Fruit fly (Drosophila melanogaster) whole organism, embryonic: ENCODE results near the gene Ctu2.
A peak's percentile ranks its signal among the peaks of the same experiment; 100 is the strongest.

Source experiments
- Abd-B ChIP-seq: fragments of 200-800 bp; sonication (Bioruptor generic); optimal IDR thresholded peaks from 2 replicates; lab custom pipeline; 2018; ENCODE audit warnings: missing biosample characterization, mild to moderate bottlenecking, missing genetic modification characterization, moderate library complexity
- Bgb ChIP-seq: fragments of 200-800 bp; sonication (Bioruptor generic); IDR thresholded peaks from 2 replicates; pipeline ENCODE4 v1.3.6; 2022; ENCODE audit warnings: missing biosample characterization, missing genetic modification characterization; ENCODE audit not compliant: partially characterized antibody
- Blimp-1 ChIP-seq: fragments of 200-800 bp; sonication (Bioruptor generic); optimal IDR thresholded peaks from 3 replicates; lab custom pipeline; 2018; ENCODE audit warnings: missing biosample characterization, missing genetic modification characterization, mild to moderate bottlenecking, moderate library complexity, missing genetic modification reagents
- Bteb2 ChIP-seq: fragments of 200-800 bp; sonication (Bioruptor generic); optimal IDR thresholded peaks from 2 replicates; lab custom pipeline; 2016; ENCODE audit warnings: missing biosample characterization, missing genetic modification characterization
- CG10462 ChIP-seq: fragments of 200-800 bp; sonication (Bioruptor generic); optimal IDR thresholded peaks from 2 replicates; lab custom pipeline; 2016; ENCODE audit warnings: missing biosample characterization, missing genetic modification characterization
- CG10654 ChIP-seq: fragments of 200-800 bp; sonication (Bioruptor generic); optimal IDR thresholded peaks from 2 replicates; lab custom pipeline; 2016; ENCODE audit warnings: missing biosample characterization, missing genetic modification characterization
- CG12104 ChIP-seq: fragments of 200-800 bp; sonication (Bioruptor generic); optimal IDR thresholded peaks from 3 replicates; lab custom pipeline; 2016; ENCODE audit warnings: missing biosample characterization, missing genetic modification characterization
- CG14710 ChIP-seq: fragments of 200-800 bp; sonication (Bioruptor generic); optimal IDR thresholded peaks from 3 replicates; lab custom pipeline; 2019; ENCODE audit warnings: missing biosample characterization, mild to moderate bottlenecking, missing genetic modification characterization, moderate library complexity
- CG16813 ChIP-seq: fragments of 200-800 bp; sonication (Bioruptor generic); IDR thresholded peaks from 3 replicates; pipeline ENCODE4 v1.3.6; 2022; ENCODE audit warnings: missing biosample characterization, missing genetic modification characterization; ENCODE audit not compliant: partially characterized antibody
- CG18599 ChIP-seq: fragments of 200-800 bp; sonication (Bioruptor generic); optimal IDR thresholded peaks from 3 replicates; lab custom pipeline; 2017; ENCODE audit warnings: missing biosample characterization, missing genetic modification characterization, mild to moderate bottlenecking, moderate library complexity, missing genetic modification reagents
- CG2129 ChIP-seq: fragments of 200-800 bp; sonication (Bioruptor generic); IDR thresholded peaks from 2 replicates; pipeline ENCODE4 v1.3.6; 2022; ENCODE audit warnings: missing biosample characterization, missing genetic modification characterization; ENCODE audit not compliant: partially characterized antibody
- CG2678 ChIP-seq: fragments of 200-800 bp; sonication (Bioruptor generic); optimal IDR thresholded peaks from 3 replicates; lab custom pipeline; 2019; ENCODE audit warnings: missing biosample characterization, mild to moderate bottlenecking, missing genetic modification characterization, moderate library complexity
- CG34376 ChIP-seq: fragments of 200-800 bp; sonication (Bioruptor generic); optimal IDR thresholded peaks from 2 replicates; lab custom pipeline; 2018; ENCODE audit warnings: missing biosample characterization, mild to moderate bottlenecking, missing genetic modification characterization
- CG4617 ChIP-seq: fragments of 200-800 bp; sonication (Bioruptor generic); optimal IDR thresholded peaks from 3 replicates; lab custom pipeline; 2016; ENCODE audit warnings: missing biosample characterization, missing genetic modification characterization, borderline replicate concordance
- CG6254 ChIP-seq: fragments of 200-800 bp; sonication (Bioruptor generic); optimal IDR thresholded peaks from 3 replicates; lab custom pipeline; 2017; ENCODE audit warnings: mild to moderate bottlenecking, missing biosample characterization, missing genetic modification reagents, missing genetic modification characterization
- CG6765 ChIP-seq: fragments of 200-800 bp; sonication (Bioruptor generic); optimal IDR thresholded peaks from 3 replicates; lab custom pipeline; 2017; ENCODE audit warnings: missing biosample characterization, mild to moderate bottlenecking, missing genetic modification characterization
- CG6854 ChIP-seq: fragments of 200-800 bp; sonication (Bioruptor generic); optimal IDR thresholded peaks from 3 replicates; lab custom pipeline; 2017; ENCODE audit warnings: missing biosample characterization, mild to moderate bottlenecking, missing genetic modification characterization
- CG7839 ChIP-seq: fragments of 200-800 bp; sonication (Bioruptor generic); optimal IDR thresholded peaks from 3 replicates; lab custom pipeline; 2018; ENCODE audit warnings: missing biosample characterization, mild to moderate bottlenecking, missing genetic modification characterization, moderate library complexity
- ERR ChIP-seq: fragments of 200-800 bp; sonication (Bioruptor generic); optimal IDR thresholded peaks from 2 replicates; lab custom pipeline; 2016; ENCODE audit warnings: missing biosample characterization, missing genetic modification characterization
- Gug ChIP-seq: fragments of 200-800 bp; sonication (Bioruptor generic); IDR thresholded peaks from 4 replicates; pipeline ENCODE4 v1.3.6; 2022; ENCODE audit warnings: missing biosample characterization, missing genetic modification characterization
- HmgD ChIP-seq: fragments of 200-800 bp; sonication (Bioruptor generic); optimal IDR thresholded peaks from 3 replicates; lab custom pipeline; 2016; ENCODE audit warnings: missing biosample characterization, missing genetic modification characterization
- Hr51 ChIP-seq, 2 experiments: fragments of 200-800 bp; sonication (Bioruptor generic); optimal IDR thresholded peaks; 2 replicates in 1 of 2; 3 replicates in 1 of 2; lab custom pipeline; 2016 to 2018; ENCODE audit warnings: missing biosample characterization in 2 of 2, missing genetic modification characterization in 2 of 2, mild to moderate bottlenecking in 1 of 2, moderate library complexity in 1 of 2
- NC2β ChIP-seq: fragments of 200-800 bp; sonication (Bioruptor generic); optimal IDR thresholded peaks from 2 replicates; lab custom pipeline; 2016; ENCODE audit warnings: missing biosample characterization, missing genetic modification characterization
- NFAT ChIP-seq: fragments of 200-800 bp; sonication (Bioruptor generic); IDR thresholded peaks from 2 replicates; pipeline ENCODE4 v1.3.6; 2022; ENCODE audit warnings: missing biosample characterization, missing genetic modification characterization
- Oli ChIP-seq: fragments of 200-800 bp; sonication (Bioruptor generic); optimal IDR thresholded peaks from 2 replicates; lab custom pipeline; 2018; ENCODE audit warnings: missing biosample characterization, mild to moderate bottlenecking, missing genetic modification characterization, moderate library complexity
- Sry-β ChIP-seq: fragments of 200-800 bp; sonication (Bioruptor generic); optimal IDR thresholded peaks from 2 replicates; lab custom pipeline; 2018; ENCODE audit warnings: missing biosample characterization, mild to moderate bottlenecking, missing genetic modification characterization, moderate library complexity
- Sry-δ ChIP-seq: fragments of 200-800 bp; sonication (Bioruptor generic); optimal IDR thresholded peaks from 2 replicates; lab custom pipeline; 2016; ENCODE audit warnings: missing biosample characterization, missing genetic modification characterization
- ac ChIP-seq: fragments of 200-800 bp; sonication (Bioruptor generic); optimal IDR thresholded peaks from 3 replicates; lab custom pipeline; 2017; ENCODE audit warnings: missing biosample characterization, mild to moderate bottlenecking, missing genetic modification characterization
- al ChIP-seq: fragments of 200-800 bp; sonication (Bioruptor generic); IDR thresholded peaks from 2 replicates; pipeline ENCODE4 v1.3.6; 2022; ENCODE audit warnings: missing biosample characterization, missing genetic modification characterization
- aop ChIP-seq: fragments of 200-800 bp; sonication (Bioruptor generic); IDR thresholded peaks from 2 replicates; pipeline ENCODE4 v1.3.6; 2022; ENCODE audit warnings: missing biosample characterization, missing genetic modification characterization
- ap ChIP-seq: fragments of 200-800 bp; sonication (Bioruptor generic); IDR thresholded peaks from 2 replicates; pipeline ENCODE4 v1.3.6; 2022; ENCODE audit warnings: missing biosample characterization, missing genetic modification characterization
- cg ChIP-seq: fragments of 200-800 bp; sonication (Bioruptor generic); optimal IDR thresholded peaks from 3 replicates; lab custom pipeline; 2019; ENCODE audit warnings: missing biosample characterization, mild to moderate bottlenecking, missing genetic modification characterization, moderate library complexity
- ci ChIP-seq: fragments of 200-800 bp; sonication (Bioruptor generic); IDR thresholded peaks from 3 replicates; pipeline ENCODE4 v1.3.6; 2022; ENCODE audit warnings: missing biosample characterization, missing genetic modification characterization
- crc ChIP-seq: fragments of 200-800 bp; sonication (Bioruptor generic); optimal IDR thresholded peaks from 2 replicates; lab custom pipeline; 2016; ENCODE audit warnings: missing biosample characterization, missing genetic modification characterization
- ems ChIP-seq: fragments of 200-800 bp; sonication (Bioruptor generic); optimal IDR thresholded peaks from 3 replicates; lab custom pipeline; 2016; ENCODE audit warnings: missing biosample characterization, missing genetic modification characterization
- eyg ChIP-seq: fragments of 200-800 bp; sonication (Bioruptor generic); optimal IDR thresholded peaks from 3 replicates; lab custom pipeline; 2016; ENCODE audit warnings: missing biosample characterization, missing genetic modification characterization
- fu2 ChIP-seq: fragments of 200-800 bp; sonication (Bioruptor generic); optimal IDR thresholded peaks from 2 replicates; lab custom pipeline; 2016; ENCODE audit warnings: missing biosample characterization, missing genetic modification characterization
- gem ChIP-seq: fragments of 200-800 bp; sonication (Bioruptor generic); optimal IDR thresholded peaks from 2 replicates; lab custom pipeline; 2019; ENCODE audit warnings: missing biosample characterization, mild to moderate bottlenecking, missing genetic modification characterization, moderate library complexity
- ham ChIP-seq: fragments of 200-800 bp; sonication (Bioruptor generic); IDR thresholded peaks from 2 replicates; pipeline ENCODE4 v1.3.6; 2022; ENCODE audit warnings: missing biosample characterization, missing genetic modification characterization
- mld ChIP-seq: fragments of 200-800 bp; sonication (Bioruptor generic); IDR thresholded peaks from 3 replicates; pipeline ENCODE4 v1.3.6; 2022; ENCODE audit warnings: missing biosample characterization, missing genetic modification characterization; ENCODE audit not compliant: partially characterized antibody
- odd ChIP-seq: fragments of 200-800 bp; sonication (Bioruptor generic); optimal IDR thresholded peaks from 2 replicates; lab custom pipeline; 2017; ENCODE audit warnings: missing biosample characterization, mild to moderate bottlenecking, missing genetic modification characterization
- peb ChIP-seq: fragments of 200-800 bp; sonication (Bioruptor generic); IDR thresholded peaks from 2 replicates; pipeline ENCODE4 v1.3.6; 2022; ENCODE audit warnings: missing biosample characterization, missing genetic modification characterization
- pita ChIP-seq: fragments of 200-800 bp; sonication (Bioruptor generic); optimal IDR thresholded peaks from 2 replicates; lab custom pipeline; 2017; ENCODE audit warnings: missing biosample characterization, mild to moderate bottlenecking, missing genetic modification characterization
- pnt ChIP-seq: fragments of 200-800 bp; sonication (Bioruptor generic); optimal IDR thresholded peaks from 3 replicates; lab custom pipeline; 2016; ENCODE audit warnings: missing biosample characterization, missing genetic modification characterization
- ranshi ChIP-seq: fragments of 200-800 bp; sonication (Bioruptor generic); IDR thresholded peaks from 2 replicates; pipeline ENCODE4 v1.3.6; 2022; ENCODE audit warnings: missing biosample characterization, missing genetic modification characterization
- sens ChIP-seq: fragments of 200-800 bp; sonication (Bioruptor generic); peaks from one replicate; lab custom pipeline; 2016; ENCODE audit warnings: missing biosample characterization, missing genetic modification characterization
- shn ChIP-seq: fragments of 200-800 bp; sonication (Bioruptor generic); optimal IDR thresholded peaks from 3 replicates; lab custom pipeline; 2016; ENCODE audit warnings: missing biosample characterization, missing genetic modification characterization
- trh ChIP-seq: fragments of 200-800 bp; sonication (Bioruptor generic); optimal IDR thresholded peaks from 2 replicates; lab custom pipeline; 2016; ENCODE audit warnings: missing biosample characterization, missing genetic modification characterization
- wdn ChIP-seq: fragments of 200-800 bp; sonication (Bioruptor generic); IDR thresholded peaks from 2 replicates; pipeline ENCODE4 v1.3.6; 2022; ENCODE audit warnings: missing biosample characterization, missing genetic modification characterization
- yki ChIP-seq: fragments of >200 bp; optimal IDR thresholded peaks from 3 replicates; lab custom pipeline; 2018
- z ChIP-seq: fragments of 200-800 bp; sonication (Bioruptor generic); IDR thresholded peaks from 3 replicates; pipeline ENCODE4 v1.3.6; 2022; ENCODE audit warnings: missing biosample characterization, missing genetic modification characterization
- zf30C ChIP-seq: fragments of 200-800 bp; sonication (Bioruptor generic); optimal IDR thresholded peaks from 3 replicates; lab custom pipeline; 2018; ENCODE audit warnings: missing biosample characterization, mild to moderate bottlenecking, missing genetic modification characterization

Ctu2 gene

DNA sequence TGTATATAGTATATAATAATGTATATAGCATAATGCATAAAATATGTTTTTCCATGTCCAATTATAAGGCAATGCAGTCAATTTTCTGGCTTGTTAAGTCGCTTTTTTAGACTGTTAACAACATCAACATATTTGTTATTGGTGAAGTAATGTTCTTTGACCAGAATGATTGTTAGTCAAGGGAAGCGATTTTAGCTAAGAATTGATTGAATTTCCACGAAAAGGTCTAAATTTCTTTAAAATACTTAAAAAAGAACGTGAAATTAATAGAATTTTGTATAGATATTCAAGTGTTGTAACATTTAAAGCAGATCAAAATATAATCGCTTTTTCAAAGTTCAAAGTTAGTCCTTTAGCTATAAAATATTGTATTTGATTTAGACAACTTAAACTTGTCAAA, 29.6 kb downstream of the Ctu2 start (continued):
- no peak for TF ChIP-seq CG16813
- no peak for TF ChIP-seq Sry-β (GFP tag; lab: Kevin White, UChicago)
- TF ChIP-seq CG2129 (GFP tag; lab: Robert Waterston, UW): no peak
- no peak for TF ChIP-seq CG6854 (GFP tag; lab: Kevin White, UChicago)
- TF ChIP-seq Gug (GFP tag; lab: Robert Waterston, UW): no peak
- TF ChIP-seq Oli: peak; percentile 41
- TF ChIP-seq CG10462 (GFP tag; lab: Kevin White, UChicago): no peak
- no peak for TF ChIP-seq ci
- TF ChIP-seq ap (GFP tag; lab: Robert Waterston, UW): no peak
- no peak for TF ChIP-seq ac (GFP tag; lab: Kevin White, UChicago)
- no peak for TF ChIP-seq shn (GFP tag; lab: Kevin White, UChicago)
- no peak for TF ChIP-seq z
- TF ChIP-seq CG34376: no peak
- TF ChIP-seq Bteb2 (GFP tag; lab: Kevin White, UChicago): no peak
- TF ChIP-seq peb (GFP tag; lab: Robert Waterston, UW): no peak
- no peak for TF ChIP-seq ems (GFP tag; lab: Kevin White, UChicago)
- TF ChIP-seq eyg (GFP tag; lab: Kevin White, UChicago): no peak
- no peak for TF ChIP-seq aop
- no peak for TF ChIP-seq ham (GFP tag; lab: Robert Waterston, UW)
- TF ChIP-seq HmgD (GFP tag; lab: Kevin White, UChicago): no peak
- no peak for TF ChIP-seq Bgb (GFP tag; lab: Robert Waterston, UW)
- TF ChIP-seq CG7839 (tag; lab: Kevin White, UChicago): peak; percentile 23
- TF ChIP-seq sens (GFP tag; lab: Kevin White, UChicago): peak; percentile 18
- no peak for TF ChIP-seq yki (lab: Kevin White, UChicago)
- TF ChIP-seq mld (GFP tag; lab: Robert Waterston, UW): no peak
- TF ChIP-seq NC2β (GFP tag; lab: Kevin White, UChicago): no peak
- TF ChIP-seq CG2678 (tag; lab: Kevin White, UChicago): peak; percentile 44
- TF ChIP-seq CG12104: no peak
- peak; percentile 8 for TF ChIP-seq CG14710
- TF ChIP-seq pita (GFP tag; lab: Kevin White, UChicago): no peak
- no peak for TF ChIP-seq wdn
- no peak for TF ChIP-seq cg
- peak; percentile 16 for TF ChIP-seq odd (GFP tag; lab: Kevin White, UChicago)
- no peak for TF ChIP-seq fu2 (GFP tag; lab: Kevin White, UChicago)
- no peak for TF ChIP-seq Sry-δ (GFP tag; lab: Kevin White, UChicago)
- TF ChIP-seq ERR: no peak
- TF ChIP-seq CG10654 (GFP tag; lab: Kevin White, UChicago): no peak
- no peak for TF ChIP-seq al
- peak; percentile 56 for TF ChIP-seq gem (tag; lab: Kevin White, UChicago)
- no peak for TF ChIP-seq NFAT (GFP tag; lab: Robert Waterston, UW)
- no peak for TF ChIP-seq CG6765 (GFP tag; lab: Kevin White, UChicago)
- TF ChIP-seq CG6254 (GFP tag; lab: Kevin White, UChicago): no peak
- TF ChIP-seq CG4617 (GFP tag; lab: Kevin White, UChicago): no peak
- no peak for TF ChIP-seq trh
- no peak for TF ChIP-seq zf30C (GFP tag; lab: Kevin White, UChicago)
- no peak for TF ChIP-seq ranshi (GFP tag; lab: Robert Waterston, UW)
- peak; percentile 19 for TF ChIP-seq CG18599 (GFP tag; lab: Kevin White, UChicago)
- no peak for TF ChIP-seq crc (GFP tag; lab: Kevin White, UChicago)
- TF ChIP-seq pnt (GFP tag; lab: Kevin White, UChicago): no peak
- TF ChIP-seq Hr51 (GFP tag; optimal IDR thresholded peaks at IDR 0.05; lab: Kevin White, UChicago): no peak
- TF ChIP-seq Abd-B (GFP tag; lab: Kevin White, UChicago): peak; percentile 9
- TF ChIP-seq Blimp-1 (GFP tag; lab: Kevin White, UChicago): no peak
